Fruit fly (Drosophila melanogaster): ENCODE measurements around the gene CG32453.

DNA sequence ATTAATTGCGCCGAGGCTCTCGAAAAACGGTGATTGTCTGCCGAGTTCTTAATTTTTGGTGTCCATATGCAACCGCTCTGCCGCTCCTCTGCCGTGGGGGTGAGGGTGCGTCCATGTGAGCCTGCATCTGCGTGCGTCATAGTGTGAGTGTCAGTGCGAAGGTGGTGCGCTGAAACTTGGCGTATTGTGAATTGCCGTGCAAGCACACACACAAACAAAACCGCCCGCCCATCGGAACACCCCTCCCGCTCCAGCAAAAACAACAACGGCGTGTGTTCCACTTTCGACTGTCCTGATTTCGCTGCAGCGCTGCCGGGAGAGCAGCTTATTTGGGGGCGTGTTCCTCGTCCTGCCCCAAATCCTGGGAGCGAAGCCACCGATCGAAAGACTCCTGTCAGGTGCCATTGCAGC, 45.1 kb downstream of the CG32453 start:
- no peak for TF ChIP-seq da (GFP tag; optimal IDR thresholded peaks at IDR 0.05)
- TF ChIP-seq CG5180 (GFP tag; optimal IDR thresholded peaks at IDR 0.05), result no peak
- no peak for TF ChIP-seq CG3065 (GFP tag; optimal IDR thresholded peaks at IDR 0.05)
- TF ChIP-seq MESR4 (GFP tag; optimal IDR thresholded peaks at IDR 0.05), result no peak
- no peak for TF ChIP-seq fru (optimal IDR thresholded peaks at IDR 0.05)
- TF ChIP-seq chn (GFP tag; optimal IDR thresholded peaks at IDR 0.05), result no peak
- no peak for TF ChIP-seq CG10565 (GFP tag; optimal IDR thresholded peaks at IDR 0.05)
